Worm (Caenorhabditis elegans) whole organism, L3 larva: ENCODE measurements around the gene ZK287.9.

Source experiments
- daf-12 ChIP-seq: fragments of 150-350 bp; optimal IDR thresholded peaks from 2 replicates; lab custom pipeline; 2014; ENCODE audit warnings: missing biosample characterization, missing genetic modification reagents, missing genetic modification characterization
- elt-2 ChIP-seq: sonication (generic microtip); optimal IDR thresholded peaks from 2 replicates; lab custom pipeline; 2016; ENCODE audit warnings: missing genetic modification reagents, mild to moderate bottlenecking, missing genetic modification characterization, missing compliant biosample characterization
- nhr-11 ChIP-seq: fragments of 150-350 bp; optimal IDR thresholded peaks from 2 replicates; lab custom pipeline; 2014; ENCODE audit warnings: missing biosample characterization, missing genetic modification characterization
- nhr-12 ChIP-seq: fragments of 150-350 bp; optimal IDR thresholded peaks from 2 replicates; lab custom pipeline; 2014; ENCODE audit warnings: missing biosample characterization, missing genetic modification characterization

- TF ChIP-seq nhr-12 (no peak), elt-2 (tag; lab: Kevin White, UChicago) (peak; percentile 71), daf-12 (tag; lab: Kevin White, UChicago) (no peak), nhr-11 (tag; lab: Kevin White, UChicago) (no peak)
Observed at ce11 chrV:9711174-9711573, 32.0 kb downstream of the ZK287.9 start.
